Fruit fly (Drosophila melanogaster) whole organism, embryonic: ENCODE results near the gene CG32639.

Experiments
- Atf-2 ChIP-seq: fragments of 200-800 bp; sonication (Bioruptor generic); optimal IDR thresholded peaks from 2 replicates; lab custom pipeline; 2016; ENCODE audit warnings: missing biosample characterization, missing genetic modification characterization
- CG10209 ChIP-seq: fragments of 200-800 bp; sonication (Bioruptor generic); optimal IDR thresholded peaks from 3 replicates; lab custom pipeline; 2017; ENCODE audit warnings: missing biosample characterization, mild to moderate bottlenecking, missing genetic modification characterization, missing genetic modification reagents
- CG10431 ChIP-seq: fragments of 200-800 bp; sonication (Bioruptor generic); optimal IDR thresholded peaks from 3 replicates; lab custom pipeline; 2018; ENCODE audit warnings: missing biosample characterization, mild to moderate bottlenecking, missing genetic modification characterization
- CG11456 ChIP-seq: fragments of 200-800 bp; sonication (Bioruptor generic); IDR thresholded peaks from 3 replicates; pipeline ENCODE4 v1.3.6; 2022; ENCODE audit warnings: missing biosample characterization, missing genetic modification characterization
- CG11695 ChIP-seq: fragments of 200-800 bp; sonication (Bioruptor generic); IDR thresholded peaks from 3 replicates; pipeline ENCODE4 v1.3.6; 2022; ENCODE audit warnings: missing biosample characterization, missing genetic modification characterization
- CG12219 ChIP-seq: fragments of 200-800 bp; sonication (Bioruptor generic); optimal IDR thresholded peaks from 3 replicates; lab custom pipeline; 2018; ENCODE audit warnings: missing biosample characterization, mild to moderate bottlenecking, missing genetic modification characterization
- CG13296 ChIP-seq: fragments of 200-800 bp; sonication (Bioruptor generic); optimal IDR thresholded peaks from 3 replicates; lab custom pipeline; 2018; ENCODE audit warnings: missing biosample characterization, mild to moderate bottlenecking, missing genetic modification characterization
- CG1529 ChIP-seq: fragments of 200-800 bp; sonication (Bioruptor generic); optimal IDR thresholded peaks from 3 replicates; lab custom pipeline; 2018; ENCODE audit warnings: missing biosample characterization, missing genetic modification characterization
- CG15696 ChIP-seq: fragments of 200-800 bp; sonication (Bioruptor generic); optimal IDR thresholded peaks from 2 replicates; lab custom pipeline; 2019; ENCODE audit warnings: missing biosample characterization, mild to moderate bottlenecking, missing genetic modification characterization, moderate library complexity
- CG16815 ChIP-seq: fragments of 200-800 bp; sonication (Bioruptor generic); optimal IDR thresholded peaks from 3 replicates; lab custom pipeline; 2017; ENCODE audit warnings: missing biosample characterization, mild to moderate bottlenecking, missing genetic modification characterization
- CG18599 ChIP-seq: fragments of 200-800 bp; sonication (Bioruptor generic); optimal IDR thresholded peaks from 3 replicates; lab custom pipeline; 2017; ENCODE audit warnings: missing biosample characterization, missing genetic modification characterization, mild to moderate bottlenecking, moderate library complexity, missing genetic modification reagents
- CG2202 ChIP-seq: fragments of 200-800 bp; sonication (Bioruptor generic); optimal IDR thresholded peaks from 2 replicates; lab custom pipeline; 2018; ENCODE audit warnings: missing biosample characterization, mild to moderate bottlenecking, missing genetic modification characterization
- CG31224 ChIP-seq: fragments of 200-800 bp; sonication (Bioruptor generic); IDR thresholded peaks from 2 replicates; pipeline ENCODE4 v1.3.6; 2022; ENCODE audit warnings: missing biosample characterization, missing genetic modification characterization
- CG31441 ChIP-seq: fragments of 200-800 bp; sonication (Bioruptor generic); IDR thresholded peaks from 2 replicates; pipeline ENCODE4 v1.3.6; 2022; ENCODE audit warnings: missing biosample characterization, missing genetic modification characterization
- CG32767 ChIP-seq: fragments of 200-800 bp; sonication (Bioruptor generic); IDR thresholded peaks from 2 replicates; pipeline ENCODE4 v1.3.6; 2022; ENCODE audit warnings: missing biosample characterization, missing genetic modification characterization
- CG3281 ChIP-seq: fragments of 200-800 bp; sonication (Bioruptor generic); optimal IDR thresholded peaks from 3 replicates; lab custom pipeline; 2017; ENCODE audit warnings: missing biosample characterization, mild to moderate bottlenecking, missing genetic modification characterization
- CG34422 ChIP-seq: fragments of 200-800 bp; sonication (Bioruptor generic); IDR thresholded peaks from 3 replicates; pipeline ENCODE4 v1.3.6; 2022; ENCODE audit warnings: missing biosample characterization, missing genetic modification characterization
- CG6689 ChIP-seq: fragments of 200-800 bp; sonication (Bioruptor generic); IDR thresholded peaks from 2 replicates; pipeline ENCODE4 v1.3.6; 2022; ENCODE audit warnings: missing biosample characterization, missing genetic modification characterization
- CG6765 ChIP-seq: fragments of 200-800 bp; sonication (Bioruptor generic); optimal IDR thresholded peaks from 3 replicates; lab custom pipeline; 2017; ENCODE audit warnings: missing biosample characterization, mild to moderate bottlenecking, missing genetic modification characterization
- CG7357 ChIP-seq: fragments of 200-800 bp; sonication (Bioruptor generic); IDR thresholded peaks from 3 replicates; pipeline ENCODE4 v1.3.6; 2022; ENCODE audit warnings: missing biosample characterization, missing genetic modification characterization
- CG8089 ChIP-seq: fragments of 200-800 bp; sonication (Bioruptor generic); optimal IDR thresholded peaks from 3 replicates; lab custom pipeline; 2016; ENCODE audit warnings: missing biosample characterization, missing genetic modification characterization
- CG8290 ChIP-seq, 3 experiments: fragments of 200-800 bp; sonication (Bioruptor generic); optimal IDR thresholded peaks; 2 replicates each; lab custom pipeline; 2016 to 2019; ENCODE audit warnings: missing biosample characterization in 3 of 3, missing genetic modification characterization in 3 of 3, mild to moderate bottlenecking in 2 of 3, moderate library complexity in 1 of 3
- CG8388 ChIP-seq: fragments of 200-800 bp; sonication (Bioruptor generic); optimal IDR thresholded peaks from 2 replicates; lab custom pipeline; 2019; ENCODE audit warnings: missing biosample characterization, mild to moderate bottlenecking, missing genetic modification characterization, moderate library complexity
- CG8924 ChIP-seq: fragments of 200-800 bp; optimal IDR thresholded peaks from 3 replicates; lab custom pipeline; 2019; ENCODE audit warnings: missing biosample characterization, mild to moderate bottlenecking, missing genetic modification characterization, moderate library complexity
- CG9215 ChIP-seq: fragments of 200-800 bp; sonication (Bioruptor generic); IDR thresholded peaks from 2 replicates; pipeline ENCODE4 v1.3.6; 2022; ENCODE audit warnings: missing biosample characterization, missing genetic modification characterization
- CTCF ChIP-seq: fragments of 200-800 bp; sonication (Bioruptor generic); optimal IDR thresholded peaks from 2 replicates; lab custom pipeline; 2017; ENCODE audit warnings: missing biosample characterization, mild to moderate bottlenecking, missing genetic modification characterization, moderate library complexity
- D19B ChIP-seq: fragments of 200-800 bp; sonication (Bioruptor generic); optimal IDR thresholded peaks from 2 replicates; lab custom pipeline; 2017; ENCODE audit warnings: missing biosample characterization, mild to moderate bottlenecking, missing genetic modification characterization
- Deaf1 ChIP-seq: fragments of 200-800 bp; optimal IDR thresholded peaks from 3 replicates; lab custom pipeline; 2019; ENCODE audit warnings: missing biosample characterization, mild to moderate bottlenecking, missing genetic modification characterization, moderate library complexity
- Dek ChIP-seq: fragments of 200-800 bp; sonication (Bioruptor generic); optimal IDR thresholded peaks from 3 replicates; lab custom pipeline; 2019; ENCODE audit warnings: missing biosample characterization, mild to moderate bottlenecking, missing genetic modification characterization, moderate library complexity
- Dip3 ChIP-seq: fragments of 200-800 bp; sonication (Bioruptor generic); optimal IDR thresholded peaks from 3 replicates; lab custom pipeline; 2016; ENCODE audit warnings: missing biosample characterization, missing genetic modification characterization
- Dref ChIP-seq: fragments of 200-800 bp; sonication (Bioruptor generic); IDR thresholded peaks from 2 replicates; pipeline ENCODE4 v1.3.6; 2022; ENCODE audit warnings: missing biosample characterization, missing genetic modification characterization
- ERR ChIP-seq: fragments of 200-800 bp; sonication (Bioruptor generic); optimal IDR thresholded peaks from 2 replicates; lab custom pipeline; 2016; ENCODE audit warnings: missing biosample characterization, missing genetic modification characterization
- Max ChIP-seq: fragments of 200-800 bp; sonication (Bioruptor generic); optimal IDR thresholded peaks from 2 replicates; lab custom pipeline; 2016; ENCODE audit warnings: missing biosample characterization, mild to moderate bottlenecking, missing genetic modification characterization
- Med ChIP-seq: fragments of 200-800 bp; sonication (Bioruptor generic); peaks from one replicate; lab custom pipeline; 2016; ENCODE audit warnings: missing biosample characterization, missing genetic modification characterization, mild to moderate bottlenecking, inconsistent platforms, moderate library complexity
- NC2β ChIP-seq: fragments of 200-800 bp; sonication (Bioruptor generic); optimal IDR thresholded peaks from 2 replicates; lab custom pipeline; 2016; ENCODE audit warnings: missing biosample characterization, missing genetic modification characterization
- Nf-YA ChIP-seq: fragments of 200-800 bp; sonication (Bioruptor generic); IDR thresholded peaks from 2 replicates; pipeline ENCODE4 v1.3.6; 2022; ENCODE audit warnings: missing biosample characterization, missing genetic modification characterization
- TFAM ChIP-seq: fragments of 200-800 bp; sonication (Bioruptor generic); optimal IDR thresholded peaks from 2 replicates; lab custom pipeline; 2017; ENCODE audit warnings: missing biosample characterization, missing genetic modification characterization, inconsistent platforms
- Tbp ChIP-seq: fragments of >200 bp; optimal IDR thresholded peaks from 2 replicates; lab custom pipeline; 2018; ENCODE audit warnings: missing biosample characterization, missing genetic modification characterization
- ac ChIP-seq: fragments of 200-800 bp; sonication (Bioruptor generic); optimal IDR thresholded peaks from 3 replicates; lab custom pipeline; 2017; ENCODE audit warnings: missing biosample characterization, mild to moderate bottlenecking, missing genetic modification characterization
- ci ChIP-seq: fragments of 200-800 bp; sonication (Bioruptor generic); IDR thresholded peaks from 3 replicates; pipeline ENCODE4 v1.3.6; 2022; ENCODE audit warnings: missing biosample characterization, missing genetic modification characterization
- ems ChIP-seq: fragments of 200-800 bp; sonication (Bioruptor generic); optimal IDR thresholded peaks from 3 replicates; lab custom pipeline; 2016; ENCODE audit warnings: missing biosample characterization, missing genetic modification characterization
- exex ChIP-seq: fragments of 200-800 bp; sonication (Bioruptor generic); optimal IDR thresholded peaks from 4 replicates; lab custom pipeline; 2018; ENCODE audit warnings: missing biosample characterization, mild to moderate bottlenecking, missing genetic modification characterization, moderate library complexity
- fru ChIP-seq: fragments of >200 bp; optimal IDR thresholded peaks from 2 replicates; lab custom pipeline; 2017
- gfzf ChIP-seq: fragments of 200-800 bp; sonication (Bioruptor generic); optimal IDR thresholded peaks from 2 replicates; lab custom pipeline; 2016; ENCODE audit warnings: missing biosample characterization, mild to moderate bottlenecking, missing genetic modification characterization, moderate library complexity
- gsb ChIP-seq: fragments of 200-800 bp; sonication (Bioruptor generic); IDR thresholded peaks from 2 replicates; pipeline ENCODE4 v1.3.6; 2022; ENCODE audit warnings: missing biosample characterization, missing genetic modification characterization
- gsb-n ChIP-seq: fragments of 200-800 bp; sonication (Bioruptor generic); optimal IDR thresholded peaks from 3 replicates; lab custom pipeline; 2018; ENCODE audit warnings: missing biosample characterization, mild to moderate bottlenecking, missing genetic modification characterization
- hbn ChIP-seq: fragments of 200-800 bp; sonication (Bioruptor generic); IDR thresholded peaks from 2 replicates; pipeline ENCODE4 v1.3.6; 2022; ENCODE audit warnings: missing biosample characterization, missing genetic modification characterization; ENCODE audit not compliant: partially characterized antibody
- mam ChIP-seq: fragments of 200-800 bp; sonication (Bioruptor generic); optimal IDR thresholded peaks from 3 replicates; lab custom pipeline; 2016; ENCODE audit warnings: missing biosample characterization, missing genetic modification characterization
- nerfin-1 ChIP-seq: fragments of 200-800 bp; sonication (Bioruptor generic); optimal IDR thresholded peaks from 3 replicates; lab custom pipeline; 2019; ENCODE audit warnings: missing biosample characterization, mild to moderate bottlenecking, missing genetic modification characterization, moderate library complexity
- repo ChIP-seq: fragments of 200-800 bp; sonication (Bioruptor generic); optimal IDR thresholded peaks from 2 replicates; lab custom pipeline; 2016; ENCODE audit warnings: missing biosample characterization, missing genetic modification characterization
- sqz ChIP-seq: fragments of 200-800 bp; sonication (Bioruptor generic); optimal IDR thresholded peaks from 3 replicates; lab custom pipeline; 2018; ENCODE audit warnings: missing biosample characterization, mild to moderate bottlenecking, missing genetic modification characterization
- stwl ChIP-seq: fragments of 200-800 bp; sonication (Bioruptor generic); optimal IDR thresholded peaks from 3 replicates; lab custom pipeline; 2018; ENCODE audit warnings: missing biosample characterization, mild to moderate bottlenecking, missing genetic modification characterization, moderate library complexity
- zf30C ChIP-seq: fragments of 200-800 bp; sonication (Bioruptor generic); optimal IDR thresholded peaks from 3 replicates; lab custom pipeline; 2018; ENCODE audit warnings: missing biosample characterization, mild to moderate bottlenecking, missing genetic modification characterization

CG32639 gene

DNA sequence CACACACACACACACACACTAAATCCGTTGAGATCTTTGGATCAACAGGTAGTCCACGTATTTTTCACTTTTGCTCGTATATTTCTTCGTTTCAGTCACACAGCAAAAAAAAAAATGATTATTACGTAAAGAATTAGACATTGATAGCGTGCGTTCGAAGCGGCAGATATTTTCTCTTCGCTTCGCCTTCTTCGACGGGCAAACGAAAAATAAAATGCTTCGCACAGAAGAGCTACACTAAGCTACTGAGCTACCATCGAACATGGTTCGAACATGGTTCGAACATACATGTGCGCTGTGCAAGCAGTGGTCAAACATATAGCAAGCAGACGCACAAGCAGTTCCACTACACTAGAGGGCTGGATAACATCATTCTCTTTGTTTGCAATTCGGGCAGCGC lies 20.6 kb upstream of the CG32639 start (continued):
- TF ChIP-seq repo (no peak), CG8290 (GFP tag; optimal IDR thresholded peaks at IDR 0.05; lab: Kevin White, UChicago) (peak; percentile 67), CG8290 (tag; optimal IDR thresholded peaks at IDR 0.05; lab: Kevin White, UChicago) (peak in 1 of 2 experiments; percentile 91), CG6689 (GFP tag; lab: Robert Waterston, UW) (no peak), mam (no peak), CG1529 (GFP tag; lab: Kevin White, UChicago) (no peak), NC2β (GFP tag; lab: Kevin White, UChicago) (no peak), TFAM (GFP tag; lab: Kevin White, UChicago) (no peak), CG31441 (GFP tag; lab: Robert Waterston, UW) (0 out of 2 replicates have a peak, but pooled peaks have one; percentile 13), CG2202 (tag; lab: Kevin White, UChicago) (no peak), CG11695 (GFP tag; lab: Robert Waterston, UW) (no peak), zf30C (GFP tag; lab: Kevin White, UChicago) (peak; percentile 24), sqz (GFP tag; lab: Kevin White, UChicago) (peak; percentile 91), Atf-2 (GFP tag; lab: Kevin White, UChicago) (no peak), CG3281 (peak; percentile 21), CG10431 (GFP tag; lab: Kevin White, UChicago) (no peak), ems (GFP tag; lab: Kevin White, UChicago) (no peak), exex (peak; percentile 54), CG8924 (tag; lab: Kevin White, UChicago) (peak; percentile 37), Dref (GFP tag; lab: Robert Waterston, UW) (no peak), CG6765 (GFP tag; lab: Kevin White, UChicago) (peak; percentile 14), nerfin-1 (tag; lab: Kevin White, UChicago) (no peak), CG7357 (GFP tag; lab: Robert Waterston, UW) (no peak), D19B (no peak), CG10209 (GFP tag; lab: Kevin White, UChicago) (no peak), Tbp (GFP tag; lab: Kevin White, UChicago) (no peak), hbn (GFP tag; lab: Robert Waterston, UW) (no peak), CTCF (GFP tag; lab: Kevin White, UChicago) (peak; percentile 55), Med (GFP tag; lab: Kevin White, UChicago) (peak; percentile 86), fru (no peak), ERR (peak; percentile 7), CG11456 (GFP tag; lab: Robert Waterston, UW) (no peak), Dip3 (GFP tag; lab: Kevin White, UChicago) (no peak), CG13296 (GFP tag; lab: Kevin White, UChicago) (peak; percentile 56), gsb (GFP tag; lab: Robert Waterston, UW) (no peak), gsb-n (tag; lab: Kevin White, UChicago) (no peak), CG9215 (GFP tag; lab: Robert Waterston, UW) (no peak), CG8388 (no peak), CG32767 (no peak), Dek (tag; lab: Kevin White, UChicago) (no peak), Nf-YA (GFP tag; lab: Robert Waterston, UW) (no peak), Max (no peak), ci (GFP tag; lab: Robert Waterston, UW) (peak; percentile 77; the same call in 2 of the 3 replicates), stwl (tag; lab: Kevin White, UChicago) (peak; percentile 75), CG15696 (tag; lab: Kevin White, UChicago) (no peak), CG31224 (no peak), CG16815 (GFP tag; lab: Kevin White, UChicago) (no peak), gfzf (GFP tag; lab: Kevin White, UChicago) (no peak), CG18599 (GFP tag; lab: Kevin White, UChicago) (peak; percentile 36), CG12219 (GFP tag; lab: Kevin White, UChicago) (peak; percentile 23), CG34422 (GFP tag; lab: Robert Waterston, UW) (peak; percentile 55; the same call in 2 of the 3 replicates), ac (GFP tag; lab: Kevin White, UChicago) (no peak), Deaf1 (peak; percentile 53), CG8089 (GFP tag; lab: Kevin White, UChicago) (no peak)
